Fruit fly (Drosophila melanogaster): ENCODE results near the gene GATAd.

DNA sequence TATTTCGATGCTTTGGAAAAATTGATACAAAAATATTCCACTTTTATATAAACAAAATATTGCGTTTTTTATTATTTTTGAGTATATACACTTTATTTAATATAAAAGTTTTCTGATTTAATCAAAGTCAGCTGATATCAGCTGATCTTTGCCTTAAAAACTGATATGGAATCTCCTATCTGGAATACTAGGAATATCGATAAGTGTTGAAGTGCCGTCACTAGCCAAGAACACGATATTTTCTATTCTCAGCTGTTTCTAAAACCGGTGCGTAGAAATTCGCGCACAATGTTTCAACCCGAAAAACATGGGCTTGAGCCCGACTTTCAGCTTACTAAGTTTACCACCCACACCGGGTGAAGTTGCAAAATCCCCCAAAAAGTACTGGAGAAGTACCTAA, 8.9 kb downstream of the GATAd start, which contains the start of gene Sps2:
- TF ChIP-seq Lpt (GFP tag; optimal IDR thresholded peaks at IDR 0.05), result no peak
- no peak for TF ChIP-seq Eip75B (GFP tag; optimal IDR thresholded peaks at IDR 0.05)
- no peak for TF ChIP-seq OdsH (GFP tag; optimal IDR thresholded peaks at IDR 0.05)
- TF ChIP-seq CG9139 (GFP tag; optimal IDR thresholded peaks at IDR 0.05), result no peak
- TF ChIP-seq cyc (GFP tag; optimal IDR thresholded peaks at IDR 0.05), result no peak
- TF ChIP-seq topi (GFP tag; optimal IDR thresholded peaks at IDR 0.05), result no peak
- no peak for TF ChIP-seq Sox15 (GFP tag; optimal IDR thresholded peaks at IDR 0.05)
- TF ChIP-seq CG6792 (GFP tag; optimal IDR thresholded peaks at IDR 0.05), result no peak
- no peak for TF ChIP-seq Ets21C (GFP tag; optimal IDR thresholded peaks at IDR 0.05)
- no peak for TF ChIP-seq Hr39 (GFP tag; optimal IDR thresholded peaks at IDR 0.05)
- TF ChIP-seq Hr4 (GFP tag; optimal IDR thresholded peaks at IDR 0.05), result no peak
- no peak for TF ChIP-seq net (GFP tag; optimal IDR thresholded peaks at IDR 0.05)
- no peak for TF ChIP-seq fd85E (GFP tag; optimal IDR thresholded peaks at IDR 0.05)
- no peak for TF ChIP-seq CG11294 (GFP tag; IDR thresholded peaks at IDR 0.05)

Data from whole organism, prepupa.